Fruit fly (Drosophila melanogaster) whole organism, embryonic: ENCODE measurements around the gene cyr.
A peak's percentile ranks its signal among the peaks of the same experiment; 100 is the strongest.

Experiments
- Atf3 ChIP-seq: fragments of 200-800 bp; sonication (Bioruptor generic); optimal IDR thresholded peaks from 3 replicates; lab custom pipeline; 2016; ENCODE audit warnings: missing biosample characterization, missing genetic modification characterization
- CG11398 ChIP-seq: fragments of 200-800 bp; sonication (Bioruptor generic); optimal IDR thresholded peaks from 2 replicates; lab custom pipeline; 2016; ENCODE audit warnings: missing biosample characterization, missing genetic modification characterization
- CG12769 ChIP-seq: fragments of 200-800 bp; sonication (Bioruptor generic); optimal IDR thresholded peaks from 2 replicates; lab custom pipeline; 2019; ENCODE audit warnings: missing biosample characterization, mild to moderate bottlenecking, missing genetic modification characterization, moderate library complexity
- CG12942 ChIP-seq: fragments of 200-800 bp; sonication (Bioruptor generic); optimal IDR thresholded peaks from 3 replicates; lab custom pipeline; 2016; ENCODE audit warnings: missing biosample characterization, missing genetic modification characterization
- CG13123 ChIP-seq: fragments of 200-800 bp; sonication (Bioruptor generic); optimal IDR thresholded peaks from 2 replicates; lab custom pipeline; 2016; ENCODE audit warnings: missing biosample characterization, missing genetic modification characterization
- CG14667 ChIP-seq: fragments of 200-800 bp; sonication (Bioruptor generic); IDR thresholded peaks from 2 replicates; pipeline ENCODE4 v1.3.6; 2022; ENCODE audit warnings: missing biosample characterization, missing genetic modification characterization
- CG15479 ChIP-seq: fragments of 200-800 bp; sonication (Bioruptor generic); optimal IDR thresholded peaks from 3 replicates; lab custom pipeline; 2019; ENCODE audit warnings: missing biosample characterization, mild to moderate bottlenecking, missing genetic modification characterization, moderate library complexity
- CG16813 ChIP-seq: fragments of 200-800 bp; sonication (Bioruptor generic); IDR thresholded peaks from 3 replicates; pipeline ENCODE4 v1.3.6; 2022; ENCODE audit warnings: missing biosample characterization, missing genetic modification characterization; ENCODE audit not compliant: partially characterized antibody
- CG17359 ChIP-seq: fragments of 200-800 bp; sonication (Bioruptor generic); optimal IDR thresholded peaks from 3 replicates; lab custom pipeline; 2018; ENCODE audit warnings: missing biosample characterization, mild to moderate bottlenecking, missing genetic modification characterization, moderate library complexity
- CG2712 ChIP-seq: fragments of 200-800 bp; optimal IDR thresholded peaks from 3 replicates; lab custom pipeline; 2019; ENCODE audit warnings: missing biosample characterization, mild to moderate bottlenecking, missing genetic modification characterization, moderate library complexity
- CG2875 ChIP-seq: fragments of 200-800 bp; sonication (Bioruptor generic); optimal IDR thresholded peaks from 2 replicates; lab custom pipeline; 2017; ENCODE audit warnings: missing biosample characterization, mild to moderate bottlenecking, missing genetic modification characterization, missing genetic modification reagents
- CG30403 ChIP-seq: fragments of 200-800 bp; sonication (Bioruptor generic); optimal IDR thresholded peaks from 3 replicates; lab custom pipeline; 2016; ENCODE audit warnings: missing biosample characterization, missing genetic modification characterization
- CG33213 ChIP-seq: fragments of 200-800 bp; sonication (Bioruptor generic); optimal IDR thresholded peaks from 3 replicates; lab custom pipeline; 2016; ENCODE audit warnings: missing biosample characterization, missing genetic modification characterization
- CG5180 ChIP-seq: fragments of 200-800 bp; sonication (Bioruptor generic); optimal IDR thresholded peaks from 3 replicates; lab custom pipeline; 2017; ENCODE audit warnings: missing biosample characterization, missing genetic modification characterization, mild to moderate bottlenecking, moderate library complexity, missing genetic modification reagents
- CG5953 ChIP-seq: fragments of 200-800 bp; sonication (Bioruptor generic); IDR thresholded peaks from 2 replicates; pipeline ENCODE4 v1.3.6; 2022; ENCODE audit warnings: missing biosample characterization, missing genetic modification characterization
- CG6813 ChIP-seq: fragments of 200-800 bp; sonication (Bioruptor generic); optimal IDR thresholded peaks from 2 replicates; lab custom pipeline; 2017; ENCODE audit warnings: missing biosample characterization, missing genetic modification characterization, mild to moderate bottlenecking, moderate library complexity, missing genetic modification reagents
- CG8089 ChIP-seq: fragments of 200-800 bp; sonication (Bioruptor generic); optimal IDR thresholded peaks from 3 replicates; lab custom pipeline; 2016; ENCODE audit warnings: missing biosample characterization, missing genetic modification characterization
- CG9727 ChIP-seq: fragments of 200-800 bp; sonication (Bioruptor generic); optimal IDR thresholded peaks from 3 replicates; lab custom pipeline; 2017; ENCODE audit warnings: missing biosample characterization, mild to moderate bottlenecking, missing genetic modification characterization
- D19B ChIP-seq: fragments of 200-800 bp; sonication (Bioruptor generic); optimal IDR thresholded peaks from 2 replicates; lab custom pipeline; 2017; ENCODE audit warnings: missing biosample characterization, mild to moderate bottlenecking, missing genetic modification characterization
- Doc2 ChIP-seq: fragments of 200-800 bp; sonication (Bioruptor generic); IDR thresholded peaks from 2 replicates; pipeline ENCODE4 v1.3.6; 2022; ENCODE audit warnings: missing biosample characterization, missing genetic modification characterization
- Drgx ChIP-seq: fragments of 200-800 bp; sonication (Bioruptor generic); IDR thresholded peaks from 2 replicates; pipeline ENCODE4 v1.3.6; 2022; ENCODE audit warnings: missing biosample characterization, missing genetic modification characterization
- E2f1 ChIP-seq: fragments of 200-800 bp; sonication (Bioruptor generic); IDR thresholded peaks from 2 replicates; pipeline ENCODE4 v1.3.6; 2022; ENCODE audit warnings: missing biosample characterization, missing genetic modification characterization
- H15 ChIP-seq: fragments of 200-800 bp; sonication (Bioruptor generic); IDR thresholded peaks from 3 replicates; pipeline ENCODE4 v1.3.6; 2022; ENCODE audit warnings: missing biosample characterization, missing genetic modification characterization
- HmgZ ChIP-seq: fragments of 200-800 bp; sonication (Bioruptor generic); optimal IDR thresholded peaks from 2 replicates; lab custom pipeline; 2018; ENCODE audit warnings: missing biosample characterization, mild to moderate bottlenecking, missing genetic modification characterization
- Lpt ChIP-seq: fragments of >200 bp; optimal IDR thresholded peaks from 2 replicates; lab custom pipeline; 2018; ENCODE audit warnings: missing biosample characterization, missing genetic modification characterization
- MESR4 ChIP-seq: fragments of 200-800 bp; sonication (Bioruptor generic); optimal IDR thresholded peaks from 2 replicates; lab custom pipeline; 2018; ENCODE audit warnings: missing biosample characterization, mild to moderate bottlenecking, missing genetic modification characterization, moderate library complexity
- Myb ChIP-seq: fragments of 200-800 bp; sonication (Bioruptor generic); optimal IDR thresholded peaks from 2 replicates; lab custom pipeline; 2016; ENCODE audit warnings: missing biosample characterization, missing genetic modification characterization
- ato ChIP-seq: fragments of 200-800 bp; sonication (Bioruptor generic); IDR thresholded peaks from 2 replicates; pipeline ENCODE4 v1.3.6; 2022; ENCODE audit warnings: missing biosample characterization, missing genetic modification characterization; ENCODE audit not compliant: partially characterized antibody
- cato ChIP-seq: fragments of 200-800 bp; sonication (Bioruptor generic); optimal IDR thresholded peaks from 2 replicates; lab custom pipeline; 2016; ENCODE audit warnings: missing biosample characterization, missing genetic modification characterization, borderline replicate concordance
- chn ChIP-seq: fragments of 200-800 bp; sonication (Bioruptor generic); optimal IDR thresholded peaks from 2 replicates; lab custom pipeline; 2016; ENCODE audit warnings: missing biosample characterization, missing genetic modification characterization
- corto ChIP-seq: fragments of 200-800 bp; sonication (Bioruptor generic); optimal IDR thresholded peaks from 2 replicates; lab custom pipeline; 2016; ENCODE audit warnings: missing biosample characterization, mild to moderate bottlenecking, missing genetic modification characterization, moderate library complexity
- dmrt99B ChIP-seq: fragments of 200-800 bp; sonication (Bioruptor generic); optimal IDR thresholded peaks from 2 replicates; lab custom pipeline; 2018; ENCODE audit warnings: missing biosample characterization, mild to moderate bottlenecking, missing genetic modification characterization, moderate library complexity
- esg ChIP-seq: fragments of 200-800 bp; sonication (Bioruptor generic); conservative IDR thresholded peaks from 2 replicates; pipeline ENCODE4 v1.3.6; 2022; ENCODE audit warnings: missing biosample characterization, missing genetic modification characterization
- gem ChIP-seq: fragments of 200-800 bp; sonication (Bioruptor generic); optimal IDR thresholded peaks from 2 replicates; lab custom pipeline; 2019; ENCODE audit warnings: missing biosample characterization, mild to moderate bottlenecking, missing genetic modification characterization, moderate library complexity
- grn ChIP-seq: fragments of 200-800 bp; sonication (Bioruptor generic); optimal IDR thresholded peaks from 3 replicates; lab custom pipeline; 2017; ENCODE audit warnings: missing biosample characterization, missing genetic modification characterization
- hbn ChIP-seq: fragments of 200-800 bp; sonication (Bioruptor generic); IDR thresholded peaks from 2 replicates; pipeline ENCODE4 v1.3.6; 2022; ENCODE audit warnings: missing biosample characterization, missing genetic modification characterization; ENCODE audit not compliant: partially characterized antibody
- ken ChIP-seq: fragments of 200-800 bp; sonication (Bioruptor generic); IDR thresholded peaks from 3 replicates; pipeline ENCODE4 v1.3.6; 2022; ENCODE audit warnings: missing biosample characterization, missing genetic modification characterization
- lmd ChIP-seq: fragments of 200-800 bp; sonication (Bioruptor generic); IDR thresholded peaks from 2 replicates; pipeline ENCODE4 v1.3.6; 2022; ENCODE audit warnings: missing biosample characterization, missing genetic modification characterization
- maf-S ChIP-seq: fragments of 200-800 bp; sonication (Bioruptor generic); optimal IDR thresholded peaks from 2 replicates; lab custom pipeline; 2016; ENCODE audit warnings: missing biosample characterization, missing genetic modification characterization
- mam ChIP-seq: fragments of 200-800 bp; sonication (Bioruptor generic); optimal IDR thresholded peaks from 3 replicates; lab custom pipeline; 2016; ENCODE audit warnings: missing biosample characterization, missing genetic modification characterization
- nau ChIP-seq: fragments of 200-800 bp; sonication (Bioruptor generic); optimal IDR thresholded peaks from 3 replicates; lab custom pipeline; 2017; ENCODE audit warnings: missing biosample characterization, mild to moderate bottlenecking, missing genetic modification characterization, missing genetic modification reagents
- ranshi ChIP-seq: fragments of 200-800 bp; sonication (Bioruptor generic); IDR thresholded peaks from 2 replicates; pipeline ENCODE4 v1.3.6; 2022; ENCODE audit warnings: missing biosample characterization, missing genetic modification characterization
- schlank ChIP-seq: fragments of 200-800 bp; sonication (Bioruptor generic); optimal IDR thresholded peaks from 2 replicates; lab custom pipeline; 2018; ENCODE audit warnings: missing biosample characterization, mild to moderate bottlenecking, missing genetic modification characterization
- sens ChIP-seq: fragments of 200-800 bp; sonication (Bioruptor generic); peaks from one replicate; lab custom pipeline; 2016; ENCODE audit warnings: missing biosample characterization, missing genetic modification characterization
- slp2 ChIP-seq: fragments of 200-800 bp; sonication (Bioruptor generic); optimal IDR thresholded peaks from 2 replicates; lab custom pipeline; 2016; ENCODE audit warnings: missing biosample characterization, missing genetic modification characterization
- sob ChIP-seq: fragments of 200-800 bp; sonication (Bioruptor generic); IDR thresholded peaks from 2 replicates; pipeline ENCODE4 v1.3.6; 2022; ENCODE audit warnings: missing biosample characterization, missing genetic modification characterization
- sqz ChIP-seq: fragments of 200-800 bp; sonication (Bioruptor generic); optimal IDR thresholded peaks from 3 replicates; lab custom pipeline; 2018; ENCODE audit warnings: missing biosample characterization, mild to moderate bottlenecking, missing genetic modification characterization
- stc ChIP-seq: fragments of 200-800 bp; sonication (Bioruptor generic); IDR thresholded peaks from 2 replicates; pipeline ENCODE4 v1.3.6; 2022; ENCODE audit warnings: missing biosample characterization, missing genetic modification characterization
- tgo ChIP-seq: fragments of 200-800 bp; sonication (Bioruptor generic); IDR thresholded peaks from 3 replicates; pipeline ENCODE4 v1.3.6; 2022; ENCODE audit warnings: missing biosample characterization, missing genetic modification characterization
- tio ChIP-seq: fragments of 200-800 bp; sonication (Bioruptor generic); optimal IDR thresholded peaks from 2 replicates; lab custom pipeline; 2017; ENCODE audit warnings: missing biosample characterization, missing genetic modification characterization, inconsistent platforms
- zfh1 ChIP-seq: fragments of 200-800 bp; sonication (Bioruptor generic); IDR thresholded peaks from 3 replicates; pipeline ENCODE4 v1.3.6; 2022; ENCODE audit warnings: missing biosample characterization, missing genetic modification characterization

Gene cyr

DNA sequence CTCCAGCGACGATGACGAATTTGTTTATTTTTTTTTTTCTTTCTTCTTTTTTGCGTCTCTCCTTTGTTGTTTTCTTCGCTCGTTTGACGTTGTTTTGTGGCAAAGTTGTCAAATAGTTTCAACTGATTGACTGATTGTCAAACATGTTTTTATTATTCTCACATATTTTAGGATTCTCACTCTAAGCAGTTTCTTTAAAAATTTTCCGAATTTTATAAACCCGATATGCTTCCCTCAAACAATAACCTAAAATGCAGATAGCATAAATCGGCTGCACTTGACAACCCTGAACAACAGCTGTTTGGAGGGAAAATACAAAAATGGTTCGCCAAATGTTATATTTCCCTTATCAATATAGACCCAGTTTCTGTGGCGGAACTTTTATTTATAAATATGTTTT, 8.0 kb upstream of the cyr start, which contains the start of gene CG17982 (continued):
- peak; percentile 58 for TF ChIP-seq CG2875
- no peak for TF ChIP-seq CG15479 (GFP tag; lab: Kevin White, UChicago)
- no peak for TF ChIP-seq Doc2 (GFP tag; lab: Robert Waterston, UW)
- TF ChIP-seq ranshi: peak; percentile 82
- TF ChIP-seq MESR4: peak; percentile 51
- TF ChIP-seq sqz (GFP tag; lab: Kevin White, UChicago): peak; percentile 89
- TF ChIP-seq CG9727 (GFP tag; lab: Kevin White, UChicago): peak; percentile 79
- TF ChIP-seq nau (GFP tag; lab: Kevin White, UChicago): no peak
- TF ChIP-seq CG17359 (tag; lab: Kevin White, UChicago): peak; percentile 92
- TF ChIP-seq schlank (tag; lab: Kevin White, UChicago): peak; percentile 61
- TF ChIP-seq CG13123: peak; percentile 77
- TF ChIP-seq esg (GFP tag; lab: Robert Waterston, UW): peak; percentile 74
- TF ChIP-seq tgo: peak; percentile 83
- peak; percentile 72 for TF ChIP-seq CG8089 (GFP tag; lab: Kevin White, UChicago)
- peak; percentile 80 for TF ChIP-seq CG12942 (GFP tag; lab: Kevin White, UChicago)
- TF ChIP-seq stc (GFP tag; lab: Robert Waterston, UW): peak; percentile 74
- no peak for TF ChIP-seq ato (GFP tag; lab: Robert Waterston, UW)
- TF ChIP-seq CG14667: peak; percentile 44
- TF ChIP-seq Lpt: no peak
- TF ChIP-seq corto (GFP tag; lab: Kevin White, UChicago): peak; percentile 87
- peak; percentile 86 for TF ChIP-seq sob (GFP tag; lab: Robert Waterston, UW)
- TF ChIP-seq lmd (GFP tag; lab: Robert Waterston, UW): peak; percentile 79
- peak; percentile 89 for TF ChIP-seq Drgx (GFP tag; lab: Robert Waterston, UW)
- TF ChIP-seq CG2712 (tag; lab: Kevin White, UChicago): peak; percentile 87
- TF ChIP-seq gem: peak; percentile 92
- TF ChIP-seq slp2 (GFP tag; lab: Kevin White, UChicago): peak; percentile 67
- peak; percentile 64 for TF ChIP-seq Atf3 (GFP tag; lab: Kevin White, UChicago)
- TF ChIP-seq Myb (GFP tag; lab: Kevin White, UChicago): peak; percentile 66
- TF ChIP-seq mam (GFP tag; lab: Kevin White, UChicago): peak; percentile 90
- TF ChIP-seq CG33213 (GFP tag; lab: Kevin White, UChicago): peak; percentile 87
- TF ChIP-seq CG12769 (tag; lab: Kevin White, UChicago): no peak
- peak; percentile 47 for TF ChIP-seq cato
- TF ChIP-seq sens (GFP tag; lab: Kevin White, UChicago): peak; percentile 97
- TF ChIP-seq maf-S (GFP tag; lab: Kevin White, UChicago): peak; percentile 80
- TF ChIP-seq ken (GFP tag; lab: Robert Waterston, UW): peak; percentile 75
- peak; percentile 46 for TF ChIP-seq CG5180 (GFP tag; lab: Kevin White, UChicago)
- no peak for TF ChIP-seq grn
- peak; percentile 75 for TF ChIP-seq CG6813 (GFP tag; lab: Kevin White, UChicago)
- peak; percentile 90 for TF ChIP-seq HmgZ (tag; lab: Kevin White, UChicago)
- no peak for TF ChIP-seq tio
- peak; percentile 85 for TF ChIP-seq zfh1 (GFP tag; lab: Robert Waterston, UW)
- peak; percentile 86 for TF ChIP-seq CG30403 (GFP tag; lab: Kevin White, UChicago)
- peak; percentile 59; the same call in 1 of the 2 replicates for TF ChIP-seq CG5953 (GFP tag; lab: Robert Waterston, UW)
- peak; percentile 64; the same call in 2 of the 3 replicates for TF ChIP-seq H15
- peak; percentile 69 for TF ChIP-seq CG11398
- no peak for TF ChIP-seq CG16813 (GFP tag; lab: Robert Waterston, UW)
- TF ChIP-seq dmrt99B (tag; lab: Kevin White, UChicago): peak; percentile 84
- peak; percentile 79 for TF ChIP-seq E2f1 (GFP tag; lab: Robert Waterston, UW)
- peak; percentile 86 for TF ChIP-seq chn (GFP tag; lab: Kevin White, UChicago)
- no peak for TF ChIP-seq D19B
- peak; percentile 16; the same call in 1 of the 2 replicates for TF ChIP-seq hbn
